Worm (Caenorhabditis elegans) whole organism, midembryonic: ENCODE data around the gene smrc-1.

Source experiments
- T22C8.4 ChIP-seq: fragments of 200-800 bp; sonication (Bioruptor generic); IDR thresholded peaks from 2 replicates; pipeline ENCODE4 v1.3.6; 2022; ENCODE audit warnings: missing genetic modification characterization, missing compliant biosample characterization
- cog-1 ChIP-seq: sonication (generic microtip); optimal IDR thresholded peaks from 2 replicates; lab custom pipeline; 2016; ENCODE audit warnings: missing genetic modification characterization, missing compliant biosample characterization
- flt-1 ChIP-seq: fragments of 200-800 bp; sonication (Bioruptor generic); IDR thresholded peaks from 2 replicates; pipeline ENCODE4 v1.3.6; 2022; ENCODE audit warnings: missing genetic modification characterization, missing compliant biosample characterization
- klf-2 ChIP-seq: fragments of 200-800 bp; sonication (Bioruptor generic); conservative IDR thresholded peaks from 2 replicates; pipeline ENCODE4 v1.3.6; 2022; ENCODE audit warnings: missing genetic modification reagents, missing genetic modification characterization, missing compliant biosample characterization
- med-1 ChIP-seq: sonication (generic microtip); optimal IDR thresholded peaks from 2 replicates; lab custom pipeline; 2017; ENCODE audit warnings: missing genetic modification characterization, mild to moderate bottlenecking, missing compliant biosample characterization, antibody characterized with exemption, missing genetic modification reagents; ENCODE audit not compliant: insufficient read depth
- ref-1 ChIP-seq: fragments of 200-800 bp; sonication (Bioruptor generic); conservative IDR thresholded peaks from 2 replicates; pipeline ENCODE4 v1.3.6; 2022; ENCODE audit warnings: missing genetic modification reagents, missing genetic modification characterization, missing compliant biosample characterization
- tab-1 ChIP-seq: fragments of 200-800 bp; sonication (Bioruptor generic); IDR thresholded peaks from 2 replicates; pipeline ENCODE4 v1.3.6; 2022; ENCODE audit warnings: missing genetic modification characterization, missing compliant biosample characterization
- ztf-23 ChIP-seq: fragments of 200-800 bp; sonication (Bioruptor generic); IDR thresholded peaks from 2 replicates; pipeline ENCODE4 v1.3.6; 2022; ENCODE audit warnings: missing genetic modification reagents, missing genetic modification characterization, missing compliant biosample characterization
- ztf-29 ChIP-seq: fragments of 200-800 bp; sonication (Bioruptor generic); IDR thresholded peaks from 2 replicates; pipeline ENCODE4 v1.3.6; 2022; ENCODE audit warnings: missing genetic modification reagents, missing genetic modification characterization, missing compliant biosample characterization

Gene smrc-1

ce11 chrIII:6432939-6433338 lies 42.2 kb downstream of the smrc-1 start, which contains the start of gene vps-16:
Gene vps-16 (plus strand): TSS chrIII:6433239.
- no peak for TF ChIP-seq klf-2 (GFP tag; lab: Robert Waterston, UW)
- no peak for TF ChIP-seq flt-1
- TF ChIP-seq tab-1 (GFP tag; lab: Robert Waterston, UW): no peak
- TF ChIP-seq med-1 (GFP tag; lab: Kevin White, UChicago): no peak
- TF ChIP-seq ztf-29 (GFP tag; lab: Robert Waterston, UW): no peak
- TF ChIP-seq ztf-23 (GFP tag; lab: Robert Waterston, UW): no peak
- TF ChIP-seq T22C8.4 (GFP tag; lab: Robert Waterston, UW): no peak
- TF ChIP-seq ref-1 (GFP tag; lab: Robert Waterston, UW): no peak
- no peak for TF ChIP-seq cog-1 (tag; lab: Kevin White, UChicago)

ce11 chrIII:6436308-6436707 lies 45.6 kb downstream of the smrc-1 start, which contains the start of gene C05D11.1:
Gene C05D11.1 (plus strand): TSS chrIII:6436608.
- TF ChIP-seq ztf-29 (GFP tag; lab: Robert Waterston, UW) (no peak), ref-1 (GFP tag; lab: Robert Waterston, UW) (no peak), T22C8.4 (GFP tag; lab: Robert Waterston, UW) (no peak), ztf-23 (GFP tag; lab: Robert Waterston, UW) (no peak), flt-1 (no peak), tab-1 (GFP tag; lab: Robert Waterston, UW) (no peak), cog-1 (tag; lab: Kevin White, UChicago) (no peak), klf-2 (GFP tag; lab: Robert Waterston, UW) (no peak), med-1 (GFP tag; lab: Kevin White, UChicago) (no peak)

- no peak for TF ChIP-seq ztf-29 (GFP tag; lab: Robert Waterston, UW)
Measured at ce11 chrIII:6439854-6440253, 49.1 kb downstream of the smrc-1 start.

- TF ChIP-seq ztf-29 (GFP tag; lab: Robert Waterston, UW) (no peak), flt-1 (no peak), ref-1 (GFP tag; lab: Robert Waterston, UW) (no peak), ztf-23 (GFP tag; lab: Robert Waterston, UW) (no peak), cog-1 (tag; lab: Kevin White, UChicago) (no peak), tab-1 (GFP tag; lab: Robert Waterston, UW) (no peak), med-1 (GFP tag; lab: Kevin White, UChicago) (no peak), T22C8.4 (GFP tag; lab: Robert Waterston, UW) (no peak), klf-2 (GFP tag; lab: Robert Waterston, UW) (no peak)
Measured at ce11 chrIII:6442305-6443125, 51.8 kb downstream of the smrc-1 start, which contains the start of gene mel-32. Gene mel-32 (minus strand): TSS chrIII:6443000.
